Worm (Caenorhabditis elegans) whole organism, young adult: Measurements from ENCODE around the gene golg-2.

Experiments
- F10E7.11 ChIP-seq: sonication (generic microtip); optimal IDR thresholded peaks from 2 replicates; lab custom pipeline; 2017; ENCODE audit warnings: mild to moderate bottlenecking, missing genetic modification characterization, moderate library complexity, missing compliant biosample characterization
- K12H6.12 ChIP-seq: fragments of 200-800 bp; sonication (Bioruptor generic); optimal IDR thresholded peaks from 2 replicates; lab custom pipeline; 2018; ENCODE audit warnings: mild to moderate bottlenecking, missing genetic modification characterization, missing compliant biosample characterization
- ama-1 ChIP-seq, 3 experiments: fragments of 150-350 bp in 1 of 3; sonication (generic microtip) in 2 of 3; optimal IDR thresholded peaks; 2 replicates each; lab custom pipeline; 2014 to 2018; ENCODE audit warnings: missing biosample characterization in 2 of 3, missing genetic modification characterization in 2 of 3, missing genetic modification reagents in 2 of 3
- efl-1 ChIP-seq: fragments of 150-350 bp; optimal IDR thresholded peaks from 2 replicates; lab custom pipeline; 2014; ENCODE audit warnings: missing biosample characterization, missing genetic modification reagents, missing genetic modification characterization
- egl-18 ChIP-seq: fragments of 200-800 bp; sonication (Bioruptor generic); IDR thresholded peaks from 2 replicates; pipeline ENCODE4 v1.3.6; 2022; ENCODE audit warnings: missing genetic modification reagents, missing genetic modification characterization, missing compliant biosample characterization
- him-1 ChIP-seq: sonication (generic microtip); optimal IDR thresholded peaks from 2 replicates; lab custom pipeline; 2016; ENCODE audit warnings: missing genotype, missing genetic modification reagents, missing genetic modification characterization, missing compliant biosample characterization
- hlh-26 ChIP-seq: fragments of 200-800 bp; sonication (Bioruptor generic); conservative IDR thresholded peaks from 2 replicates; pipeline ENCODE4 v1.3.6; 2022; ENCODE audit warnings: missing genetic modification reagents, missing genetic modification characterization, missing compliant biosample characterization
- let-526 ChIP-seq: fragments of 200-800 bp; sonication (Bioruptor generic); IDR thresholded peaks from 2 replicates; pipeline ENCODE4 v1.3.6; 2022; ENCODE audit warnings: missing genetic modification reagents, missing genetic modification characterization, missing compliant biosample characterization
- nfya-2 ChIP-seq: fragments of 200-800 bp; sonication (Bioruptor generic); IDR thresholded peaks from 2 replicates; pipeline ENCODE4 v1.3.6; 2022; ENCODE audit warnings: missing genetic modification reagents, missing genetic modification characterization, missing compliant biosample characterization
- sdz-38 ChIP-seq: sonication (generic microtip); optimal IDR thresholded peaks from 2 replicates; lab custom pipeline; 2016; ENCODE audit warnings: missing genotype, missing genetic modification characterization, missing compliant biosample characterization
- snpc-4 ChIP-seq, 5 experiments: fragments of 150-350 bp in 1 of 5; sonication (generic microtip) in 4 of 5; optimal IDR thresholded peaks; 2 replicates each; lab custom pipeline; 2014 to 2018; ENCODE audit warnings: missing genetic modification characterization in 5 of 5, missing biosample characterization in 3 of 5, antibody characterized with exemption in 2 of 5, mild to moderate bottlenecking in 2 of 5, missing compliant biosample characterization in 2 of 5, missing genotype in 2 of 5, moderate library complexity in 2 of 5, missing genetic modification reagents in 1 of 5
- ztf-26 ChIP-seq: sonication (generic microtip); optimal IDR thresholded peaks from 2 replicates; lab custom pipeline; 2017; ENCODE audit warnings: missing genetic modification characterization, missing compliant biosample characterization

DNA sequence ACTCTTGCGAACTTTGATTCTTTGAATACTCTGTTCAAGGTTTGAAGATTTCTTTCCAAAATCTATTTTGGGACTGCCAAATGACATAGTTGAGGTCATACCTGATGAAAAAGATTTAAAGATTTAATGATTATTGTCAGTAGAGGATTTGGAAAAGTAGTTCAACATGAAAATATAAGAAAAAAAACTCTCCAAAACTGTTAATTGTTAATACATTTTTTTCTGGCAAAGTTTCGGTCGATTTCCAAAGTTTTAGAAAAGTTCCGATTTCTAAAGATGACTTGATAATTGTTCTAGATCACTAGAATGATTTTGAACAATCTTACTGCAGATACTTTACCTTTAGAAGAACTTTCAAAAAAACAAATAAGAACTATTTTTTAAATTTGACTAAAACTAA, 31.4 kb upstream of the golg-2 start, which contains the start of gene C27A2.7:
- TF ChIP-seq ama-1 (optimal IDR thresholded peaks at IDR 0.05; lab: Kevin White, UChicago) (no peak), ama-1 (GFP tag; optimal IDR thresholded peaks at IDR 0.05; lab: Kevin White, UChicago) (no peak), him-1 (tag; lab: Kevin White, UChicago) (no peak), ztf-26 (tag; lab: Kevin White, UChicago) (no peak), efl-1 (no peak), F10E7.11 (tag; lab: Kevin White, UChicago) (no peak), K12H6.12 (tag; lab: Kevin White, UChicago) (no peak), hlh-26 (no peak), let-526 (GFP tag; lab: Robert Waterston, UW) (no peak), sdz-38 (tag; lab: Kevin White, UChicago) (no peak), snpc-4 (GFP tag; optimal IDR thresholded peaks at IDR 0.05; lab: Kevin White, UChicago) (no peak), snpc-4 (tag; optimal IDR thresholded peaks at IDR 0.05; lab: Kevin White, UChicago) (no peak), nfya-2 (GFP tag; lab: Robert Waterston, UW) (no peak), egl-18 (GFP tag; lab: Robert Waterston, UW) (no peak)
